Worm (Caenorhabditis elegans) whole organism, L4 larva: ENCODE results near the gene ZK353.10.
"Not testable (repeated sequence)": the region's sequence is repeated elsewhere in the genome, so short reads cannot be mapped to it uniquely, and the experiment has no call there.

ENCODE experiments used
- aha-1 ChIP-seq: fragments of 150-350 bp; peaks from one replicate; lab custom pipeline; 2014; ENCODE audit warnings: missing biosample characterization, missing genetic modification characterization
- madf-9 ChIP-seq: fragments of 200-800 bp; sonication (Bioruptor generic); conservative IDR thresholded peaks from 2 replicates; pipeline ENCODE4 v1.3.6; 2022; ENCODE audit warnings: missing genetic modification reagents, missing genetic modification characterization, missing compliant biosample characterization

DNA sequence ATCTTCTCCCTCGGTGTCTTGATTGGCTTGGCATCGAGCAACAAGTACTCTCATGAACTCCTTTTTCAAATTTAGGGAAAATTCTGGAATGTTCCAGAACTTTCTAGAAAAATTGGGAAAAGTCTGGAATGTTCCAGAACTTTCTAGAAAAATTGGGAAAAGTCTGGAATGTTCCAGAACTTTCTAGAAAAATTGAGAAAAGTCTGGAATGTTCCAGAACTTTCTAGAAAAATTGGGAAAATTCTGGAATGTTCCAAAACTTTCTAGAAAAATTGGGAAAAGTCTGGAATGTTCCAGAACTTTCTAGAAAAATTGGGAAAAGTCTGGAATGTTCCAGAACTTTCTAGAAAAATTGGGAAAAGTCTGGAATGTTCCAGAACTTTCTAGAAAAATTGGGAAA, 49.9 kb downstream of the ZK353.10 start, which contains the start of gene ZC262.7:
- not testable (repeated sequence) for TF ChIP-seq aha-1; madf-9 (GFP tag; lab: Robert Waterston, UW)
